Fruit fly (Drosophila melanogaster) whole organism, embryonic: ENCODE measurements around the gene bsh.

ENCODE experiments used
- Aef1 ChIP-seq: fragments of 200-800 bp; sonication (Bioruptor generic); IDR thresholded peaks from 3 replicates; pipeline ENCODE4 v1.3.6; 2022; ENCODE audit warnings: missing biosample characterization, missing genetic modification characterization
- Atf6 ChIP-seq: fragments of 200-800 bp; sonication (Bioruptor generic); IDR thresholded peaks from 2 replicates; pipeline ENCODE4 v1.3.6; 2022; ENCODE audit warnings: missing biosample characterization, missing genetic modification characterization
- CG10274 ChIP-seq: fragments of 200-800 bp; sonication (Bioruptor generic); optimal IDR thresholded peaks from 3 replicates; lab custom pipeline; 2017; ENCODE audit warnings: missing biosample characterization, mild to moderate bottlenecking, missing genetic modification characterization
- CG10959 ChIP-seq: fragments of 200-800 bp; sonication (Bioruptor generic); IDR thresholded peaks from 2 replicates; pipeline ENCODE4 v1.3.6; 2022; ENCODE audit warnings: missing biosample characterization, missing genetic modification characterization
- CG11723 ChIP-seq: fragments of 200-800 bp; sonication (Bioruptor generic); optimal IDR thresholded peaks from 2 replicates; lab custom pipeline; 2017; ENCODE audit warnings: missing biosample characterization, mild to moderate bottlenecking, missing genetic modification characterization
- CG1233 ChIP-seq: fragments of 200-800 bp; sonication (Bioruptor generic); optimal IDR thresholded peaks from 4 replicates; lab custom pipeline; 2018; ENCODE audit warnings: missing biosample characterization, mild to moderate bottlenecking, missing genetic modification characterization
- CG15073 ChIP-seq: fragments of 200-800 bp; sonication (Bioruptor generic); optimal IDR thresholded peaks from 2 replicates; lab custom pipeline; 2016; ENCODE audit warnings: missing biosample characterization, missing genetic modification characterization
- CG1603 ChIP-seq: fragments of 200-800 bp; sonication (Bioruptor generic); optimal IDR thresholded peaks from 2 replicates; lab custom pipeline; 2019; ENCODE audit warnings: missing biosample characterization, mild to moderate bottlenecking, missing genetic modification characterization, moderate library complexity
- CG17385 ChIP-seq: fragments of 200-800 bp; sonication (Bioruptor generic); optimal IDR thresholded peaks from 3 replicates; lab custom pipeline; 2018; ENCODE audit warnings: missing biosample characterization, mild to moderate bottlenecking, missing genetic modification characterization
- CG2129 ChIP-seq: fragments of 200-800 bp; sonication (Bioruptor generic); IDR thresholded peaks from 2 replicates; pipeline ENCODE4 v1.3.6; 2022; ENCODE audit warnings: missing biosample characterization, missing genetic modification characterization; ENCODE audit not compliant: partially characterized antibody
- CG31365 ChIP-seq: fragments of 200-800 bp; sonication (Bioruptor generic); optimal IDR thresholded peaks from 2 replicates; lab custom pipeline; 2018; ENCODE audit warnings: missing biosample characterization, mild to moderate bottlenecking, missing genetic modification characterization
- CG3407 ChIP-seq: fragments of 200-800 bp; sonication (Bioruptor generic); optimal IDR thresholded peaks from 2 replicates; lab custom pipeline; 2018; ENCODE audit warnings: missing biosample characterization, mild to moderate bottlenecking, missing genetic modification characterization
- CG5953 ChIP-seq: fragments of 200-800 bp; sonication (Bioruptor generic); IDR thresholded peaks from 2 replicates; pipeline ENCODE4 v1.3.6; 2022; ENCODE audit warnings: missing biosample characterization, missing genetic modification characterization
- CG6175 ChIP-seq: fragments of 200-800 bp; sonication (Bioruptor generic); IDR thresholded peaks from 3 replicates; pipeline ENCODE4 v1.3.6; 2022; ENCODE audit warnings: missing biosample characterization, missing genetic modification characterization
- CG6689 ChIP-seq: fragments of 200-800 bp; sonication (Bioruptor generic); IDR thresholded peaks from 2 replicates; pipeline ENCODE4 v1.3.6; 2022; ENCODE audit warnings: missing biosample characterization, missing genetic modification characterization
- CG7357 ChIP-seq: fragments of 200-800 bp; sonication (Bioruptor generic); IDR thresholded peaks from 3 replicates; pipeline ENCODE4 v1.3.6; 2022; ENCODE audit warnings: missing biosample characterization, missing genetic modification characterization
- CG7963 ChIP-seq: fragments of 200-800 bp; sonication (Bioruptor generic); IDR thresholded peaks from 3 replicates; pipeline ENCODE4 v1.3.6; 2022; ENCODE audit warnings: missing biosample characterization, missing genetic modification characterization; ENCODE audit not compliant: partially characterized antibody
- CG8290 ChIP-seq, 3 experiments: fragments of 200-800 bp; sonication (Bioruptor generic); optimal IDR thresholded peaks; 2 replicates each; lab custom pipeline; 2016 to 2019; ENCODE audit warnings: missing biosample characterization in 3 of 3, missing genetic modification characterization in 3 of 3, mild to moderate bottlenecking in 2 of 3, moderate library complexity in 1 of 3
- CrebB ChIP-seq: fragments of 200-800 bp; sonication (Bioruptor generic); optimal IDR thresholded peaks from 3 replicates; lab custom pipeline; 2018; ENCODE audit warnings: missing biosample characterization, mild to moderate bottlenecking, missing genetic modification characterization
- D ChIP-seq, 2 experiments: fragments of 200-800 bp in 1 of 2; fragments of >200 bp in 1 of 2; sonication (Bioruptor generic) in 1 of 2; optimal IDR thresholded peaks; 2 replicates in 1 of 2; 3 replicates in 1 of 2; lab custom pipeline; 2017; ENCODE audit warnings: mild to moderate bottlenecking in 1 of 2, missing biosample characterization in 1 of 2, missing genetic modification characterization in 1 of 2, missing genetic modification reagents in 1 of 2
- Dad ChIP-seq: fragments of 200-800 bp; sonication (Bioruptor generic); optimal IDR thresholded peaks from 3 replicates; lab custom pipeline; 2016; ENCODE audit warnings: missing biosample characterization, missing genetic modification characterization
- Dref ChIP-seq: fragments of 200-800 bp; sonication (Bioruptor generic); IDR thresholded peaks from 2 replicates; pipeline ENCODE4 v1.3.6; 2022; ENCODE audit warnings: missing biosample characterization, missing genetic modification characterization
- Fer1 ChIP-seq: fragments of 200-800 bp; sonication (Bioruptor generic); optimal IDR thresholded peaks from 2 replicates; lab custom pipeline; 2017; ENCODE audit warnings: missing biosample characterization, mild to moderate bottlenecking, missing genetic modification characterization
- Gug ChIP-seq: fragments of 200-800 bp; sonication (Bioruptor generic); IDR thresholded peaks from 4 replicates; pipeline ENCODE4 v1.3.6; 2022; ENCODE audit warnings: missing biosample characterization, missing genetic modification characterization
- HLH4C ChIP-seq: fragments of 200-800 bp; sonication (Bioruptor generic); IDR thresholded peaks from 3 replicates; pipeline ENCODE4 v1.3.6; 2022; ENCODE audit warnings: missing biosample characterization, missing genetic modification characterization; ENCODE audit not compliant: partially characterized antibody
- Hand ChIP-seq: fragments of 200-800 bp; sonication (Bioruptor generic); optimal IDR thresholded peaks from 2 replicates; lab custom pipeline; 2017; ENCODE audit warnings: mild to moderate bottlenecking, missing biosample characterization, missing genetic modification reagents, missing genetic modification characterization
- Hsf ChIP-seq: fragments of 200-800 bp; sonication (Bioruptor generic); optimal IDR thresholded peaks from 3 replicates; lab custom pipeline; 2016; ENCODE audit warnings: missing biosample characterization, missing genetic modification characterization
- Kr ChIP-seq: fragments of 200-800 bp; sonication (Bioruptor generic); optimal IDR thresholded peaks from 2 replicates; lab custom pipeline; 2017; ENCODE audit warnings: missing biosample characterization, mild to moderate bottlenecking, missing genetic modification characterization
- Xbp1 ChIP-seq: fragments of 200-800 bp; sonication (Bioruptor generic); optimal IDR thresholded peaks from 3 replicates; lab custom pipeline; 2016; ENCODE audit warnings: missing biosample characterization, mild to moderate bottlenecking, missing genetic modification characterization
- ase ChIP-seq: fragments of 200-800 bp; sonication (Bioruptor generic); IDR thresholded peaks from 3 replicates; pipeline ENCODE4 v1.3.6; 2022; ENCODE audit warnings: missing biosample characterization, missing genetic modification characterization
- bbx ChIP-seq: fragments of 200-800 bp; sonication (Bioruptor generic); IDR thresholded peaks from 2 replicates; pipeline ENCODE4 v1.3.6; 2022; ENCODE audit warnings: missing biosample characterization, missing genetic modification characterization; ENCODE audit not compliant: partially characterized antibody
- dan ChIP-seq: fragments of 200-800 bp; sonication (Bioruptor generic); IDR thresholded peaks from 2 replicates; pipeline ENCODE4 v1.3.6; 2022; ENCODE audit warnings: missing biosample characterization, missing genetic modification characterization
- danr ChIP-seq: fragments of 200-800 bp; sonication (Bioruptor generic); IDR thresholded peaks from 2 replicates; pipeline ENCODE4 v1.3.6; 2022; ENCODE audit warnings: missing biosample characterization, missing genetic modification characterization
- dati ChIP-seq: fragments of 200-800 bp; sonication (Bioruptor generic); IDR thresholded peaks from 2 replicates; pipeline ENCODE4 v1.3.6; 2022; ENCODE audit warnings: missing biosample characterization, missing genetic modification characterization
- disco-r ChIP-seq: fragments of 200-800 bp; sonication (Bioruptor generic); optimal IDR thresholded peaks from 2 replicates; lab custom pipeline; 2016; ENCODE audit warnings: missing biosample characterization, missing genetic modification characterization
- gcm2 ChIP-seq: fragments of 200-800 bp; sonication (Bioruptor generic); optimal IDR thresholded peaks from 2 replicates; lab custom pipeline; 2016; ENCODE audit warnings: missing biosample characterization, missing genetic modification characterization
- ken ChIP-seq: fragments of 200-800 bp; sonication (Bioruptor generic); IDR thresholded peaks from 3 replicates; pipeline ENCODE4 v1.3.6; 2022; ENCODE audit warnings: missing biosample characterization, missing genetic modification characterization
- nerfin-2 ChIP-seq: fragments of 200-800 bp; sonication (Bioruptor generic); IDR thresholded peaks from 2 replicates; pipeline ENCODE4 v1.3.6; 2022; ENCODE audit warnings: missing biosample characterization, missing genetic modification characterization; ENCODE audit not compliant: partially characterized antibody
- odd ChIP-seq: fragments of 200-800 bp; sonication (Bioruptor generic); optimal IDR thresholded peaks from 2 replicates; lab custom pipeline; 2017; ENCODE audit warnings: missing biosample characterization, mild to moderate bottlenecking, missing genetic modification characterization
- pan ChIP-seq, 4 experiments: fragments of >200 bp in 3 of 4; fragments of 200-800 bp in 1 of 4; sonication (Bioruptor generic) in 1 of 4; optimal IDR thresholded peaks in 3 of 4; IDR thresholded peaks in 1 of 4; 2 replicates each; pipeline versions ENCODE4 v1.3.6 to Lab custom; 2017 to 2022; ENCODE audit warnings: missing biosample characterization in 2 of 4, missing genetic modification characterization in 2 of 4, mixed read lengths in 1 of 4
- pho ChIP-seq: fragments of 200-800 bp; sonication (Bioruptor generic); optimal IDR thresholded peaks from 2 replicates; lab custom pipeline; 2016; ENCODE audit warnings: missing biosample characterization, missing genetic modification characterization
- pnt ChIP-seq: fragments of 200-800 bp; sonication (Bioruptor generic); optimal IDR thresholded peaks from 3 replicates; lab custom pipeline; 2016; ENCODE audit warnings: missing biosample characterization, missing genetic modification characterization
- psq ChIP-seq: fragments of 200-800 bp; sonication (Bioruptor generic); optimal IDR thresholded peaks from 2 replicates; lab custom pipeline; 2017; ENCODE audit warnings: missing biosample characterization, missing genetic modification characterization
- sqz ChIP-seq: fragments of 200-800 bp; sonication (Bioruptor generic); optimal IDR thresholded peaks from 3 replicates; lab custom pipeline; 2018; ENCODE audit warnings: missing biosample characterization, mild to moderate bottlenecking, missing genetic modification characterization
- stc ChIP-seq: fragments of 200-800 bp; sonication (Bioruptor generic); IDR thresholded peaks from 2 replicates; pipeline ENCODE4 v1.3.6; 2022; ENCODE audit warnings: missing biosample characterization, missing genetic modification characterization
- tin ChIP-seq: fragments of 200-800 bp; sonication (Bioruptor generic); optimal IDR thresholded peaks from 3 replicates; lab custom pipeline; 2016; ENCODE audit warnings: missing biosample characterization, missing genetic modification characterization
- trem ChIP-seq: fragments of 200-800 bp; optimal IDR thresholded peaks from 3 replicates; lab custom pipeline; 2019; ENCODE audit warnings: missing biosample characterization, mild to moderate bottlenecking, missing genetic modification characterization, moderate library complexity
- usp ChIP-seq: fragments of >200 bp; optimal IDR thresholded peaks from 2 replicates; lab custom pipeline; 2017; ENCODE audit warnings: missing biosample characterization, missing genetic modification characterization

The bsh gene

dm6 chr2L:19758511-19759128 lies 10.2 kb downstream of the bsh start, which contains the start of the genes CG10628 and Dus3 (continued):
- TF ChIP-seq HLH4C (GFP tag; lab: Robert Waterston, UW) = peak; percentile 57; the same call in 2 of the 3 replicates
- peak; percentile 73 for TF ChIP-seq odd
- peak; percentile 89 for TF ChIP-seq Aef1
- peak; percentile 88 for TF ChIP-seq Gug (GFP tag; lab: Robert Waterston, UW)
- peak; percentile 86 for TF ChIP-seq CG5953 (GFP tag; lab: Robert Waterston, UW)
- peak; percentile 26; the same call in 1 of the 2 replicates for TF ChIP-seq bbx
- peak; percentile 94 for TF ChIP-seq ken (GFP tag; lab: Robert Waterston, UW)
- TF ChIP-seq pho (GFP tag; lab: Kevin White, UChicago) = peak; percentile 95
- TF ChIP-seq usp (GFP tag; lab: Kevin White, UChicago) = no peak
- TF ChIP-seq pan (optimal IDR thresholded peaks at IDR 0.05; lab: Kevin White, UChicago) = no peak
- peak in 1 of 2 experiments; percentile 95 for TF ChIP-seq pan (GFP tag; optimal IDR thresholded peaks at IDR 0.05 in 1 of 2, IDR thresholded peaks at IDR 0.05 in 1 of 2)
- peak; percentile 87 for TF ChIP-seq CrebB (tag; lab: Kevin White, UChicago)
- peak; percentile 89 for TF ChIP-seq ase
- peak; percentile 92 for TF ChIP-seq Dad
- TF ChIP-seq dati (GFP tag; lab: Robert Waterston, UW) = 0 out of 2 replicates have a peak, but pooled peaks have one; percentile 53
- peak; percentile 98 for TF ChIP-seq CG17385 (GFP tag; lab: Kevin White, UChicago)
- peak; percentile 67 for TF ChIP-seq dan (GFP tag; lab: Robert Waterston, UW)
- no peak for TF ChIP-seq CG15073 (GFP tag; lab: Kevin White, UChicago)
- no peak for TF ChIP-seq CG7963
- peak; percentile 51 for TF ChIP-seq Hand
- peak; percentile 83 for TF ChIP-seq disco-r
- peak; percentile 90 for TF ChIP-seq CG1233 (GFP tag; lab: Kevin White, UChicago)
- peak; percentile 91 for TF ChIP-seq stc (GFP tag; lab: Robert Waterston, UW)
- TF ChIP-seq D (optimal IDR thresholded peaks at IDR 0.05; lab: Kevin White, UChicago) = no peak
- peak; percentile 83 for TF ChIP-seq D (GFP tag; optimal IDR thresholded peaks at IDR 0.05; lab: Kevin White, UChicago)
- peak; percentile 90 for TF ChIP-seq pnt (GFP tag; lab: Kevin White, UChicago)
- peak; percentile 49 for TF ChIP-seq CG31365 (tag; lab: Kevin White, UChicago)
- peak; percentile 92 for TF ChIP-seq CG6689 (GFP tag; lab: Robert Waterston, UW)
- no peak; the same call in 1 of the 2 replicates for TF ChIP-seq CG2129
- peak; percentile 95 for TF ChIP-seq Hsf (GFP tag; lab: Kevin White, UChicago)
- TF ChIP-seq danr (GFP tag; lab: Robert Waterston, UW) = peak; percentile 83
- peak; percentile 68 for TF ChIP-seq psq (GFP tag; lab: Kevin White, UChicago)
- peak; percentile 71; the same call in 2 of the 3 replicates for TF ChIP-seq CG6175
- peak; percentile 92 for TF ChIP-seq Fer1 (GFP tag; lab: Kevin White, UChicago)
- peak; percentile 78 for TF ChIP-seq CG11723 (GFP tag; lab: Kevin White, UChicago)
- TF ChIP-seq CG7357 = peak; percentile 86
- TF ChIP-seq CG10959 (GFP tag; lab: Robert Waterston, UW) = peak; percentile 83
- no peak for TF ChIP-seq sqz (GFP tag; lab: Kevin White, UChicago)
- peak; percentile 77 for TF ChIP-seq CG8290 (GFP tag; optimal IDR thresholded peaks at IDR 0.05; lab: Kevin White, UChicago)
- peak in 1 of 2 experiments; percentile 96 for TF ChIP-seq CG8290 (tag; optimal IDR thresholded peaks at IDR 0.05; lab: Kevin White, UChicago)
- TF ChIP-seq nerfin-2 (GFP tag; lab: Robert Waterston, UW) = no peak
- peak; percentile 61 for TF ChIP-seq CG3407 (GFP tag; lab: Kevin White, UChicago)
- peak; percentile 72 for TF ChIP-seq CG10274 (GFP tag; lab: Kevin White, UChicago)
- TF ChIP-seq trem (tag; lab: Kevin White, UChicago) = peak; percentile 87
- TF ChIP-seq CG1603 (tag; lab: Kevin White, UChicago) = peak; percentile 96
- no peak for TF ChIP-seq Kr (GFP tag; lab: Kevin White, UChicago)
- peak; percentile 66 for TF ChIP-seq Dref (GFP tag; lab: Robert Waterston, UW)
- TF ChIP-seq Xbp1 (GFP tag; lab: Kevin White, UChicago) = peak; percentile 95
- TF ChIP-seq gcm2 = peak; percentile 80
- peak; percentile 89 for TF ChIP-seq Atf6 (GFP tag; lab: Robert Waterston, UW)
- peak; percentile 90 for TF ChIP-seq tin (GFP tag; lab: Kevin White, UChicago)
